Worm (Caenorhabditis elegans) whole organism, late embryonic: ENCODE measurements around the gene unc-77.

ENCODE experiments used
- C08G9.2 ChIP-seq: sonication (generic microtip); optimal IDR thresholded peaks from 2 replicates; lab custom pipeline; 2016; ENCODE audit warnings: mild to moderate bottlenecking, missing genetic modification characterization, moderate library complexity, missing compliant biosample characterization
- F13H6.1 ChIP-seq: sonication (generic microtip); optimal IDR thresholded peaks from 2 replicates; lab custom pipeline; 2016; ENCODE audit warnings: missing genetic modification characterization, missing compliant biosample characterization
- K09A11.1 ChIP-seq: sonication (generic microtip); optimal IDR thresholded peaks from 2 replicates; lab custom pipeline; 2017; ENCODE audit warnings: antibody characterized with exemption, mild to moderate bottlenecking, missing genetic modification characterization, missing compliant biosample characterization; ENCODE audit not compliant: insufficient read depth
- Y22D7AL.16 ChIP-seq: sonication (generic microtip); optimal IDR thresholded peaks from 2 replicates; lab custom pipeline; 2016; ENCODE audit warnings: missing genetic modification characterization, missing compliant biosample characterization
- ceh-14 ChIP-seq: sonication (generic microtip); optimal IDR thresholded peaks from 2 replicates; lab custom pipeline; 2016; ENCODE audit warnings: missing genotype, missing genetic modification characterization, missing compliant biosample characterization
- ceh-18 ChIP-seq: sonication (generic microtip); optimal IDR thresholded peaks from 2 replicates; lab custom pipeline; 2016; ENCODE audit warnings: missing genetic modification characterization, missing compliant biosample characterization
- ceh-19 ChIP-seq: fragments of 200-800 bp; sonication (Bioruptor generic); optimal IDR thresholded peaks from 2 replicates; lab custom pipeline; 2018; ENCODE audit warnings: mild to moderate bottlenecking, missing genetic modification characterization, missing compliant biosample characterization
- ceh-30 ChIP-seq: fragments of 150-350 bp; optimal IDR thresholded peaks from 2 replicates; lab custom pipeline; 2014; ENCODE audit warnings: missing biosample characterization, missing genetic modification characterization
- ceh-31 ChIP-seq: sonication (generic microtip); optimal IDR thresholded peaks from 2 replicates; lab custom pipeline; 2016; ENCODE audit warnings: missing genetic modification characterization, missing compliant biosample characterization
- ceh-34 ChIP-seq: sonication (generic microtip); optimal IDR thresholded peaks from 2 replicates; lab custom pipeline; 2016; ENCODE audit warnings: mild to moderate bottlenecking, missing genetic modification characterization, missing compliant biosample characterization
- ceh-45 ChIP-seq: fragments of 200-800 bp; sonication (Bioruptor generic); IDR thresholded peaks from 2 replicates; pipeline ENCODE4 v1.3.6; 2022; ENCODE audit warnings: missing genetic modification reagents, missing genetic modification characterization, missing compliant biosample characterization
- ceh-6 ChIP-seq: fragments of 200-800 bp; sonication (Bioruptor generic); optimal IDR thresholded peaks from 2 replicates; lab custom pipeline; 2018; ENCODE audit warnings: mild to moderate bottlenecking, missing genetic modification characterization, missing compliant biosample characterization
- ceh-9 ChIP-seq: sonication (generic microtip); optimal IDR thresholded peaks from 2 replicates; lab custom pipeline; 2016; ENCODE audit warnings: mild to moderate bottlenecking, missing genetic modification characterization, inconsistent platforms, missing compliant biosample characterization
- elt-2 ChIP-seq: sonication (generic microtip); optimal IDR thresholded peaks from 2 replicates; lab custom pipeline; 2016; ENCODE audit warnings: missing genetic modification reagents, missing genetic modification characterization, missing compliant biosample characterization
- fax-1 ChIP-seq: sonication (generic microtip); optimal IDR thresholded peaks from 2 replicates; lab custom pipeline; 2016; ENCODE audit warnings: missing genotype, missing genetic modification characterization, missing compliant biosample characterization
- fkh-10 ChIP-seq: fragments of 150-350 bp; optimal IDR thresholded peaks from 2 replicates; lab custom pipeline; 2014; ENCODE audit warnings: missing biosample characterization, missing genetic modification reagents, missing genetic modification characterization
- fkh-6 ChIP-seq: sonication (generic microtip); optimal IDR thresholded peaks from 2 replicates; lab custom pipeline; 2016; ENCODE audit warnings: missing genetic modification characterization, missing compliant biosample characterization
- gmeb-2 ChIP-seq: sonication (generic microtip); optimal IDR thresholded peaks from 2 replicates; lab custom pipeline; 2016; ENCODE audit warnings: missing genetic modification characterization, inconsistent platforms, missing compliant biosample characterization
- hlh-13 ChIP-seq: fragments of 200-800 bp; sonication (Bioruptor generic); optimal IDR thresholded peaks from 2 replicates; lab custom pipeline; 2018; ENCODE audit warnings: mild to moderate bottlenecking, missing genetic modification characterization, missing compliant biosample characterization
- hlh-30 ChIP-seq: sonication (generic microtip); optimal IDR thresholded peaks from 2 replicates; lab custom pipeline; 2017; ENCODE audit warnings: antibody characterized with exemption, missing genetic modification characterization, missing compliant biosample characterization; ENCODE audit not compliant: insufficient read depth
- hlh-8 ChIP-seq: sonication (generic microtip); optimal IDR thresholded peaks from 2 replicates; lab custom pipeline; 2016; ENCODE audit warnings: missing genotype, missing genetic modification characterization, missing compliant biosample characterization
- lin-11 ChIP-seq: fragments of 200-800 bp; sonication (Bioruptor generic); optimal IDR thresholded peaks from 2 replicates; lab custom pipeline; 2018; ENCODE audit warnings: mild to moderate bottlenecking, missing genetic modification characterization, missing compliant biosample characterization
- nfya-1 ChIP-seq: sonication (generic microtip); optimal IDR thresholded peaks from 2 replicates; lab custom pipeline; 2017; ENCODE audit warnings: missing genetic modification characterization, mild to moderate bottlenecking, missing compliant biosample characterization, antibody characterized with exemption, moderate library complexity
- nhr-232 ChIP-seq: sonication (generic microtip); optimal IDR thresholded peaks from 2 replicates; lab custom pipeline; 2016; ENCODE audit warnings: missing genetic modification characterization, missing compliant biosample characterization
- npax-4 ChIP-seq: sonication (generic microtip); optimal IDR thresholded peaks from 2 replicates; lab custom pipeline; 2016; ENCODE audit warnings: missing genetic modification characterization, missing compliant biosample characterization
- odd-2 ChIP-seq: sonication (generic microtip); optimal IDR thresholded peaks from 2 replicates; lab custom pipeline; 2017; ENCODE audit warnings: antibody characterized with exemption, mild to moderate bottlenecking, missing genetic modification characterization, missing compliant biosample characterization
- pat-9 ChIP-seq: fragments of 200-800 bp; sonication (Bioruptor generic); optimal IDR thresholded peaks from 2 replicates; lab custom pipeline; 2018; ENCODE audit warnings: mild to moderate bottlenecking, missing genetic modification characterization, moderate library complexity, missing compliant biosample characterization
- pax-1 ChIP-seq: fragments of 150-350 bp; optimal IDR thresholded peaks from 2 replicates; lab custom pipeline; 2014; ENCODE audit warnings: missing biosample characterization, missing genetic modification characterization
- pha-4 ChIP-seq: fragments of 150-350 bp; optimal IDR thresholded peaks from 2 replicates; lab custom pipeline; 2018; ENCODE audit warnings: missing biosample characterization, missing genetic modification reagents, missing genetic modification characterization
- pqm-1 ChIP-seq: sonication (generic microtip); optimal IDR thresholded peaks from 2 replicates; lab custom pipeline; 2016; ENCODE audit warnings: missing genetic modification characterization, missing compliant biosample characterization
- pros-1 ChIP-seq: fragments of 150-350 bp; optimal IDR thresholded peaks from 2 replicates; lab custom pipeline; 2014; ENCODE audit warnings: missing biosample characterization, missing genetic modification reagents, missing genetic modification characterization
- ref-2 ChIP-seq: sonication (generic microtip); optimal IDR thresholded peaks from 2 replicates; lab custom pipeline; 2016; ENCODE audit warnings: missing genetic modification characterization, missing compliant biosample characterization
- rnt-1 ChIP-seq: sonication (generic microtip); optimal IDR thresholded peaks from 2 replicates; lab custom pipeline; 2016; ENCODE audit warnings: missing genetic modification characterization, missing compliant biosample characterization
- sdc-2 ChIP-seq: sonication (generic microtip); optimal IDR thresholded peaks from 2 replicates; lab custom pipeline; 2016; ENCODE audit warnings: missing genotype, missing genetic modification characterization, missing compliant biosample characterization
- sox-2 ChIP-seq: fragments of 200-800 bp; sonication (Bioruptor generic); IDR thresholded peaks from 2 replicates; pipeline ENCODE4 v1.3.6; 2022; ENCODE audit warnings: missing genetic modification reagents, missing genetic modification characterization, missing compliant biosample characterization
- syd-9 ChIP-seq: sonication (generic microtip); optimal IDR thresholded peaks from 2 replicates; lab custom pipeline; 2016; ENCODE audit warnings: mild to moderate bottlenecking, missing genetic modification characterization, moderate library complexity, missing compliant biosample characterization
- tbx-2 ChIP-seq: sonication (generic microtip); optimal IDR thresholded peaks from 2 replicates; lab custom pipeline; 2016; ENCODE audit warnings: missing genetic modification characterization, missing compliant biosample characterization
- ttx-3 ChIP-seq: sonication (generic microtip); optimal IDR thresholded peaks from 2 replicates; lab custom pipeline; 2016; ENCODE audit warnings: missing genetic modification reagents, missing genetic modification characterization, missing compliant biosample characterization
- unc-42 ChIP-seq: sonication (generic microtip); optimal IDR thresholded peaks from 2 replicates; lab custom pipeline; 2016; ENCODE audit warnings: missing genotype, missing genetic modification characterization, missing compliant biosample characterization
- unc-55 ChIP-seq: sonication (generic microtip); optimal IDR thresholded peaks from 2 replicates; lab custom pipeline; 2017; ENCODE audit warnings: missing biosample characterization, missing genetic modification reagents, missing genetic modification characterization
- unc-86 ChIP-seq: sonication (generic microtip); optimal IDR thresholded peaks from 2 replicates; lab custom pipeline; 2016; ENCODE audit warnings: missing genetic modification characterization, missing compliant biosample characterization
- zip-5 ChIP-seq: sonication (generic microtip); optimal IDR thresholded peaks from 2 replicates; lab custom pipeline; 2016; ENCODE audit warnings: missing genetic modification characterization, missing compliant biosample characterization
- ztf-16 ChIP-seq: sonication (generic microtip); optimal IDR thresholded peaks from 2 replicates; lab custom pipeline; 2017; ENCODE audit warnings: missing genetic modification characterization, missing compliant biosample characterization

Gene unc-77

ce11 chrIV:6151513-6151912 lies 32.1 kb downstream of the unc-77 start, which contains the start of gene C11D2.3:
Gene C11D2.3 (plus strand): TSS chrIV:6151813.
- TF ChIP-seq elt-2 (no peak), nfya-1 (no peak), hlh-8 (no peak), pqm-1 (tag; lab: Kevin White, UChicago) (no peak), unc-86 (no peak), ceh-19 (GFP tag; lab: Kevin White, UChicago) (no peak), sdc-2 (tag; lab: Kevin White, UChicago) (no peak), pat-9 (tag; lab: Kevin White, UChicago) (no peak), nhr-232 (tag; lab: Kevin White, UChicago) (no peak)

- TF ChIP-seq ceh-34 (tag; lab: Kevin White, UChicago) (no peak), hlh-8 (no peak), tbx-2 (tag; lab: Kevin White, UChicago) (no peak), npax-4 (tag; lab: Kevin White, UChicago) (no peak), rnt-1 (no peak), pros-1 (tag; lab: Kevin White, UChicago) (no peak), odd-2 (tag; lab: Kevin White, UChicago) (no peak), ceh-18 (tag; lab: Kevin White, UChicago) (no peak), C08G9.2 (tag; lab: Kevin White, UChicago) (no peak), unc-86 (no peak), ceh-14 (tag; lab: Kevin White, UChicago) (no peak), Y22D7AL.16 (tag; lab: Kevin White, UChicago) (no peak), syd-9 (no peak), ztf-16 (tag; lab: Kevin White, UChicago) (no peak), F13H6.1 (no peak), hlh-13 (GFP tag; lab: Kevin White, UChicago) (no peak), unc-55 (no peak), ceh-30 (tag; lab: Kevin White, UChicago) (no peak), elt-2 (no peak), ceh-9 (tag; lab: Kevin White, UChicago) (no peak)
Measured at ce11 chrIV:6149359-6149758, 34.3 kb downstream of the unc-77 start.

DNA sequence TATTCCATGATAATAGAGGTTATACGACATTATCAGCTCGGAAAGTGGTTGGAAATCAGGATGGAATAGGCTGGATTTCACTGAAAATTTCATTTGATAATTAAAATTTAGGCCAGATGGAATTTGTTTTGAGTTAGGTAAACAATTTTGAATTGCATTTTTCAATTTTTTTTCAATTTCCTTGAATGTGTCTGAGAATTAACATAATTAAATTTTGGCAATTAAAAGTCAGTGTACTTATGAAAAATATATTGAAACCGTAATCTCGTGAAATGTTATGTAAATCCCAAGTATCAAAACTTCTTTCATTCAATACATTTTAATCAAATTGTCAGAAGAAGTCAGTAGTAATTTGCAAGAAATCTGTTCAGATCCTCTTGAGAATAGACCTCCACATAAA lies 37.7 kb downstream of the unc-77 start:
- TF ChIP-seq lin-11 (tag; lab: Kevin White, UChicago) (no peak), zip-5 (tag; lab: Kevin White, UChicago) (no peak), unc-86 (no peak), gmeb-2 (tag; lab: Kevin White, UChicago) (no peak), pax-1 (tag; lab: Kevin White, UChicago) (no peak), sox-2 (GFP tag; lab: Robert Waterston, UW) (no peak)

DNA sequence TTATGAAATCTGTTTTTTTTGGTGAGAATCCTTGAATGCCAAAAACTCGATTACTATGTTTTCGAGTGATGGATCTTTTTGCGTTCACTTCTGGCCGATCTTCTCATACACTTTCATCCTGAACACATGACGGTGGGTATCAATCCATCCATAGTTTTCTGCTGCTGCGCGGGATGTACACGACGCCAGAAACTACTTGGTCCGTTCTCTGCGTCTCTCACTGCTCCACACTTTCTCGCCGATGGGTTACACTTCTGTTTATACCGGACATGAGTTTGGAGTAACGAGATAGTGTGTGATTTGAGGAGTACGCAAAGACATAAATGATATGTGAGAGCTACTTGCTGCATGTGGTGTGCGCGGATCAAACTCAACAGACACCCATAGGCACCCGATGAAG lies 43.0 kb downstream of the unc-77 start:
- TF ChIP-seq unc-42 (tag; lab: Kevin White, UChicago), result no peak
- no peak for TF ChIP-seq fkh-6 (tag; lab: Kevin White, UChicago)
- peak; percentile 35 for TF ChIP-seq hlh-30 (tag; lab: Kevin White, UChicago)
- peak; percentile 46 for TF ChIP-seq unc-55
- no peak for TF ChIP-seq ref-2
- no peak for TF ChIP-seq pha-4 (tag; lab: Kevin White, UChicago)
- TF ChIP-seq ttx-3, result no peak
- TF ChIP-seq K09A11.1, result no peak
- TF ChIP-seq rnt-1, result no peak
- TF ChIP-seq ceh-6 (GFP tag; lab: Kevin White, UChicago), result no peak
- no peak for TF ChIP-seq fkh-10 (GFP tag; lab: Kevin White, UChicago)
- no peak for TF ChIP-seq fax-1 (tag; lab: Kevin White, UChicago)
- no peak for TF ChIP-seq ceh-31
- TF ChIP-seq ceh-14 (tag; lab: Kevin White, UChicago), result no peak
- no peak for TF ChIP-seq hlh-8
- no peak for TF ChIP-seq ceh-45 (GFP tag; lab: Robert Waterston, UW)
- TF ChIP-seq, all 69 proteins: peak for 2
